Worm (Caenorhabditis elegans) whole organism, young adult: ENCODE data around the gene F28B4.4.

Source experiments
- Y56A3A.18 ChIP-seq: fragments of 200-800 bp; sonication (Bioruptor generic); IDR thresholded peaks from 2 replicates; pipeline ENCODE4 v1.3.6; 2022; ENCODE audit warnings: missing genetic modification reagents, missing genetic modification characterization, missing compliant biosample characterization
- nhr-120 ChIP-seq: fragments of 200-800 bp; sonication (Bioruptor generic); IDR thresholded peaks from 2 replicates; pipeline ENCODE4 v1.3.6; 2022; ENCODE audit warnings: missing genetic modification characterization, missing compliant biosample characterization
- tbx-9 ChIP-seq: sonication (generic microtip); optimal IDR thresholded peaks from 2 replicates; lab custom pipeline; 2016; ENCODE audit warnings: borderline replicate concordance, missing genetic modification characterization, inconsistent platforms, missing compliant biosample characterization

DNA sequence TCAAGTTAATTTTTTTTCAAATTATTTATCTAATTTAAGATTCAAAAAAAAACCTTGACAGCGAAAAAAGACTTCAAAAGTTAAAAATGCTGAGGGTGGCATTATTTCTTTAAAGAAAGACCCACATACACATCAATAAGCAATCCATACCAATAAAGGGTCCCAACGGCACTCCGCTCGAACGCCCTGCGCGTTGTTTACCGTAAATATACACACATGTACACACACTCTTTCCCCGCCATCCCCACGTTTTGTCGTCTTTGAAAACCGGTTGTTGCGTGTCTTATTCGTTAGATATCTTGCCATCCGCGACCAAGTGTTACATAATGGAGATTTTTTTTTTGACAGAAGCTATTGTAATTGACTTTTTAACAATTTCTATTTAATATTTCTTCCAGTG lies 49.9 kb downstream of the F28B4.4 start, which contains the start of gene gcc-1:
- TF ChIP-seq Y56A3A.18 = no peak
- TF ChIP-seq nhr-120 (GFP tag; lab: Robert Waterston, UW) = no peak
- TF ChIP-seq tbx-9 (tag; lab: Kevin White, UChicago) = no peak
